Fruit fly (Drosophila melanogaster) whole organism, embryonic: ENCODE measurements around the gene Pdhb.
A peak's percentile ranks its signal among the peaks of the same experiment; 100 is the strongest.

Experiments
- BEAF-32 ChIP-seq: fragments of 200-800 bp; sonication (Bioruptor generic); optimal IDR thresholded peaks from 3 replicates; lab custom pipeline; 2017; ENCODE audit warnings: missing biosample characterization, missing genetic modification characterization, mild to moderate bottlenecking, moderate library complexity, missing genetic modification reagents
- Blimp-1 ChIP-seq: fragments of 200-800 bp; sonication (Bioruptor generic); optimal IDR thresholded peaks from 3 replicates; lab custom pipeline; 2018; ENCODE audit warnings: missing biosample characterization, missing genetic modification characterization, mild to moderate bottlenecking, moderate library complexity, missing genetic modification reagents
- C15 ChIP-seq: fragments of 200-800 bp; sonication (Bioruptor generic); IDR thresholded peaks from 3 replicates; pipeline ENCODE4 v1.3.6; 2022; ENCODE audit warnings: missing biosample characterization, missing genetic modification characterization
- CG11085 ChIP-seq: fragments of 200-800 bp; sonication (Bioruptor generic); IDR thresholded peaks from 2 replicates; pipeline ENCODE4 v1.3.6; 2022; ENCODE audit warnings: missing biosample characterization, missing genetic modification characterization
- CG12155 ChIP-seq: fragments of 200-800 bp; sonication (Bioruptor generic); optimal IDR thresholded peaks from 3 replicates; lab custom pipeline; 2016; ENCODE audit warnings: missing biosample characterization, missing genetic modification characterization
- CG1233 ChIP-seq: fragments of 200-800 bp; sonication (Bioruptor generic); optimal IDR thresholded peaks from 4 replicates; lab custom pipeline; 2018; ENCODE audit warnings: missing biosample characterization, mild to moderate bottlenecking, missing genetic modification characterization
- CG12391 ChIP-seq: fragments of 200-800 bp; sonication (Bioruptor generic); optimal IDR thresholded peaks from 3 replicates; lab custom pipeline; 2018; ENCODE audit warnings: missing biosample characterization, mild to moderate bottlenecking, missing genetic modification characterization, moderate library complexity
- CG14710 ChIP-seq: fragments of 200-800 bp; sonication (Bioruptor generic); optimal IDR thresholded peaks from 3 replicates; lab custom pipeline; 2019; ENCODE audit warnings: missing biosample characterization, mild to moderate bottlenecking, missing genetic modification characterization, moderate library complexity
- CG15601 ChIP-seq: fragments of 200-800 bp; sonication (Bioruptor generic); optimal IDR thresholded peaks from 3 replicates; lab custom pipeline; 2019; ENCODE audit warnings: missing biosample characterization, mild to moderate bottlenecking, missing genetic modification characterization, moderate library complexity
- CG1647 ChIP-seq: fragments of 200-800 bp; sonication (Bioruptor generic); optimal IDR thresholded peaks from 3 replicates; lab custom pipeline; 2016; ENCODE audit warnings: missing biosample characterization, missing genetic modification characterization
- CG16813 ChIP-seq: fragments of 200-800 bp; sonication (Bioruptor generic); IDR thresholded peaks from 3 replicates; pipeline ENCODE4 v1.3.6; 2022; ENCODE audit warnings: missing biosample characterization, missing genetic modification characterization; ENCODE audit not compliant: partially characterized antibody
- CG17361 ChIP-seq: fragments of 200-800 bp; sonication (Bioruptor generic); IDR thresholded peaks from 3 replicates; pipeline ENCODE4 v1.3.6; 2022; ENCODE audit warnings: missing biosample characterization, missing genetic modification characterization
- CG17802 ChIP-seq: fragments of 200-800 bp; sonication (Bioruptor generic); optimal IDR thresholded peaks from 2 replicates; lab custom pipeline; 2018; ENCODE audit warnings: missing biosample characterization, mild to moderate bottlenecking, missing genetic modification characterization, moderate library complexity
- CG33213 ChIP-seq: fragments of 200-800 bp; sonication (Bioruptor generic); optimal IDR thresholded peaks from 3 replicates; lab custom pipeline; 2016; ENCODE audit warnings: missing biosample characterization, missing genetic modification characterization
- CG33557 ChIP-seq: fragments of 200-800 bp; sonication (Bioruptor generic); optimal IDR thresholded peaks from 2 replicates; lab custom pipeline; 2019; ENCODE audit warnings: missing biosample characterization, mild to moderate bottlenecking, missing genetic modification characterization, moderate library complexity
- CG3726 ChIP-seq: fragments of 200-800 bp; sonication (Bioruptor generic); IDR thresholded peaks from 3 replicates; pipeline ENCODE4, ENCODE4 v1.3.6; 2022; ENCODE audit warnings: missing biosample characterization, missing genetic modification characterization
- CG3838 ChIP-seq: fragments of 200-800 bp; sonication (Bioruptor generic); optimal IDR thresholded peaks from 3 replicates; lab custom pipeline; 2016; ENCODE audit warnings: missing biosample characterization, missing genetic modification characterization
- CG3995 ChIP-seq: fragments of 200-800 bp; sonication (Bioruptor generic); optimal IDR thresholded peaks from 3 replicates; lab custom pipeline; 2016; ENCODE audit warnings: missing biosample characterization, missing genetic modification characterization
- CG43689 ChIP-seq: fragments of 200-800 bp; sonication (Bioruptor generic); IDR thresholded peaks from 2 replicates; pipeline ENCODE4 v1.3.6; 2022; ENCODE audit warnings: missing biosample characterization, missing genetic modification characterization
- CG4404 ChIP-seq: fragments of 200-800 bp; sonication (Bioruptor generic); IDR thresholded peaks from 2 replicates; pipeline ENCODE4 v1.3.6; 2022; ENCODE audit warnings: missing biosample characterization, missing genetic modification characterization
- CG5245 ChIP-seq: fragments of 200-800 bp; sonication (Bioruptor generic); optimal IDR thresholded peaks from 3 replicates; lab custom pipeline; 2016; ENCODE audit warnings: missing biosample characterization, missing genetic modification characterization
- CG6272 ChIP-seq: fragments of 200-800 bp; sonication (Bioruptor generic); IDR thresholded peaks from 2 replicates; pipeline ENCODE4 v1.3.6; 2022; ENCODE audit warnings: missing biosample characterization, missing genetic modification characterization
- CG6813 ChIP-seq: fragments of 200-800 bp; sonication (Bioruptor generic); optimal IDR thresholded peaks from 2 replicates; lab custom pipeline; 2017; ENCODE audit warnings: missing biosample characterization, missing genetic modification characterization, mild to moderate bottlenecking, moderate library complexity, missing genetic modification reagents
- CG7372 ChIP-seq: fragments of 200-800 bp; sonication (Bioruptor generic); IDR thresholded peaks from 2 replicates; pipeline ENCODE4 v1.3.6; 2022; ENCODE audit warnings: missing biosample characterization, missing genetic modification characterization
- CG9932 ChIP-seq: fragments of 200-800 bp; sonication (Bioruptor generic); IDR thresholded peaks from 2 replicates; pipeline ENCODE4 v1.3.6; 2022; ENCODE audit warnings: missing biosample characterization, missing genetic modification characterization
- Chrac-16 ChIP-seq: fragments of 200-800 bp; sonication (Bioruptor generic); optimal IDR thresholded peaks from 3 replicates; lab custom pipeline; 2016; ENCODE audit warnings: missing biosample characterization, missing genetic modification characterization
- Dp ChIP-seq: fragments of 200-800 bp; sonication (Bioruptor generic); optimal IDR thresholded peaks from 2 replicates; lab custom pipeline; 2018; ENCODE audit warnings: missing biosample characterization, mild to moderate bottlenecking, missing genetic modification characterization, moderate library complexity
- Hand ChIP-seq: fragments of 200-800 bp; sonication (Bioruptor generic); optimal IDR thresholded peaks from 2 replicates; lab custom pipeline; 2017; ENCODE audit warnings: mild to moderate bottlenecking, missing biosample characterization, missing genetic modification reagents, missing genetic modification characterization
- Hmr ChIP-seq: fragments of 200-800 bp; sonication (Bioruptor generic); optimal IDR thresholded peaks from 3 replicates; lab custom pipeline; 2017; ENCODE audit warnings: mild to moderate bottlenecking, missing biosample characterization, missing genetic modification reagents, missing genetic modification characterization
- Hr3 ChIP-seq: fragments of 200-800 bp; sonication (Bioruptor generic); optimal IDR thresholded peaks from 3 replicates; lab custom pipeline; 2016; ENCODE audit warnings: missing biosample characterization, missing genetic modification characterization
- Myb ChIP-seq: fragments of 200-800 bp; sonication (Bioruptor generic); optimal IDR thresholded peaks from 2 replicates; lab custom pipeline; 2016; ENCODE audit warnings: missing biosample characterization, missing genetic modification characterization
- Neu2 ChIP-seq: fragments of 200-800 bp; sonication (Bioruptor generic); optimal IDR thresholded peaks from 3 replicates; lab custom pipeline; 2016; ENCODE audit warnings: missing biosample characterization, missing genetic modification characterization, borderline replicate concordance
- Opbp ChIP-seq: fragments of 200-800 bp; sonication (Bioruptor generic); IDR thresholded peaks from 3 replicates; pipeline ENCODE4 v1.3.6; 2022; ENCODE audit warnings: missing biosample characterization, missing genetic modification characterization; ENCODE audit not compliant: partially characterized antibody
- PHDP ChIP-seq: fragments of 200-800 bp; sonication (Bioruptor generic); optimal IDR thresholded peaks from 3 replicates; lab custom pipeline; 2018; ENCODE audit warnings: missing biosample characterization, mild to moderate bottlenecking, missing genetic modification characterization, moderate library complexity
- Rx ChIP-seq: fragments of 200-800 bp; sonication (Bioruptor generic); IDR thresholded peaks from 2 replicates; pipeline ENCODE4 v1.3.6; 2022; ENCODE audit warnings: missing biosample characterization, missing genetic modification characterization
- Six4 ChIP-seq: fragments of 200-800 bp; sonication (Bioruptor generic); optimal IDR thresholded peaks from 2 replicates; lab custom pipeline; 2016; ENCODE audit warnings: missing biosample characterization, missing genetic modification characterization
- Trl ChIP-seq, 3 experiments: fragments of >200 bp in 2 of 3; fragments of 200-800 bp in 1 of 3; sonication (Bioruptor generic) in 1 of 3; optimal IDR thresholded peaks; 2 replicates in 1 of 3; 3 replicates in 2 of 3; lab custom pipeline; 2016 to 2017; ENCODE audit warnings: missing biosample characterization in 1 of 3, missing genetic modification characterization in 1 of 3
- bigmax ChIP-seq: fragments of 200-800 bp; sonication (Bioruptor generic); optimal IDR thresholded peaks from 2 replicates; lab custom pipeline; 2018; ENCODE audit warnings: missing biosample characterization, mild to moderate bottlenecking, missing genetic modification characterization
- crc ChIP-seq: fragments of 200-800 bp; sonication (Bioruptor generic); optimal IDR thresholded peaks from 2 replicates; lab custom pipeline; 2016; ENCODE audit warnings: missing biosample characterization, missing genetic modification characterization
- esg ChIP-seq: fragments of 200-800 bp; sonication (Bioruptor generic); conservative IDR thresholded peaks from 2 replicates; pipeline ENCODE4 v1.3.6; 2022; ENCODE audit warnings: missing biosample characterization, missing genetic modification characterization
- gfzf ChIP-seq: fragments of 200-800 bp; sonication (Bioruptor generic); optimal IDR thresholded peaks from 2 replicates; lab custom pipeline; 2016; ENCODE audit warnings: missing biosample characterization, mild to moderate bottlenecking, missing genetic modification characterization, moderate library complexity
- ind ChIP-seq: fragments of 200-800 bp; sonication (Bioruptor generic); optimal IDR thresholded peaks from 3 replicates; lab custom pipeline; 2016; ENCODE audit warnings: missing biosample characterization, missing genetic modification characterization
- kay ChIP-seq: fragments of 200-800 bp; sonication (Bioruptor generic); optimal IDR thresholded peaks from 2 replicates; lab custom pipeline; 2016; ENCODE audit warnings: missing biosample characterization, missing genetic modification characterization
- kni ChIP-seq: fragments of 200-800 bp; sonication (Bioruptor generic); optimal IDR thresholded peaks from 3 replicates; lab custom pipeline; 2017; ENCODE audit warnings: mild to moderate bottlenecking, missing biosample characterization, missing genetic modification reagents, missing genetic modification characterization
- lilli ChIP-seq: fragments of 200-800 bp; sonication (Bioruptor generic); optimal IDR thresholded peaks from 3 replicates; lab custom pipeline; 2016; ENCODE audit warnings: missing biosample characterization, missing genetic modification characterization
- nerfin-1 ChIP-seq: fragments of 200-800 bp; sonication (Bioruptor generic); optimal IDR thresholded peaks from 3 replicates; lab custom pipeline; 2019; ENCODE audit warnings: missing biosample characterization, mild to moderate bottlenecking, missing genetic modification characterization, moderate library complexity
- pzg ChIP-seq: fragments of 200-800 bp; sonication (Bioruptor generic); optimal IDR thresholded peaks from 3 replicates; lab custom pipeline; 2018; ENCODE audit warnings: missing biosample characterization, mild to moderate bottlenecking, missing genetic modification characterization, moderate library complexity
- toy ChIP-seq: fragments of 200-800 bp; sonication (Bioruptor generic); IDR thresholded peaks from 2 replicates; pipeline ENCODE4 v1.3.6; 2022; ENCODE audit warnings: missing biosample characterization, missing genetic modification characterization
- usp ChIP-seq: fragments of >200 bp; optimal IDR thresholded peaks from 2 replicates; lab custom pipeline; 2017; ENCODE audit warnings: missing biosample characterization, missing genetic modification characterization
- zen ChIP-seq: fragments of 200-800 bp; sonication (Bioruptor generic); optimal IDR thresholded peaks from 3 replicates; lab custom pipeline; 2018; ENCODE audit warnings: missing biosample characterization, mild to moderate bottlenecking, missing genetic modification characterization, moderate library complexity

Pdhb gene

dm6 chr3R:29153197-29153644 is 40.4 kb downstream of the Pdhb start, which contains the start of the genes Slbp and Rpn2 (continued):
- TF ChIP-seq pzg (peak; percentile 98), Hmr (peak; percentile 48), CG1647 (GFP tag; lab: Kevin White, UChicago) (peak; percentile 41), CG17361 (no peak), lilli (GFP tag; lab: Kevin White, UChicago) (peak; percentile 70), Myb (GFP tag; lab: Kevin White, UChicago) (peak; percentile 82), Opbp (peak; percentile 88), CG5245 (GFP tag; lab: Kevin White, UChicago) (no peak), CG4404 (no peak), Rx (no peak), PHDP (tag; lab: Kevin White, UChicago) (peak; percentile 19), CG12155 (GFP tag; lab: Kevin White, UChicago) (peak; percentile 37), CG33557 (GFP tag; lab: Kevin White, UChicago) (no peak), Hr3 (GFP tag; lab: Kevin White, UChicago) (peak; percentile 42), kni (GFP tag; lab: Kevin White, UChicago) (no peak), usp (GFP tag; lab: Kevin White, UChicago) (no peak), esg (no peak), CG1233 (no peak), CG14710 (tag; lab: Kevin White, UChicago) (peak; percentile 83), CG12391 (tag; lab: Kevin White, UChicago) (peak; percentile 67), Six4 (no peak), zen (tag; lab: Kevin White, UChicago) (peak; percentile 35), CG3838 (GFP tag; lab: Kevin White, UChicago) (no peak), Hand (no peak), Blimp-1 (no peak), Dp (GFP tag; lab: Kevin White, UChicago) (peak; percentile 74), CG33213 (GFP tag; lab: Kevin White, UChicago) (peak; percentile 67), ind (GFP tag; lab: Kevin White, UChicago) (peak; percentile 19), C15 (GFP tag; lab: Robert Waterston, UW) (no peak), CG11085 (GFP tag; lab: Robert Waterston, UW) (peak; percentile 18; the same call in 1 of the 2 replicates), CG3726 (GFP tag; lab: Robert Waterston, UW) (no peak), CG17802 (no peak), bigmax (GFP tag; lab: Kevin White, UChicago) (no peak), nerfin-1 (tag; lab: Kevin White, UChicago) (peak; percentile 29), BEAF-32 (GFP tag; lab: Kevin White, UChicago) (peak; percentile 97), Chrac-16 (GFP tag; lab: Kevin White, UChicago) (peak; percentile 10), toy (no peak), CG6272 (GFP tag; lab: Robert Waterston, UW) (no peak), gfzf (GFP tag; lab: Kevin White, UChicago) (peak; percentile 97), CG16813 (GFP tag; lab: Robert Waterston, UW) (peak; percentile 90), CG6813 (GFP tag; lab: Kevin White, UChicago) (no peak), CG15601 (tag; lab: Kevin White, UChicago) (peak; percentile 10), kay (GFP tag; lab: Kevin White, UChicago) (no peak), Trl (optimal IDR thresholded peaks at IDR 0.05; lab: Kevin White, UChicago) (no peak), Trl (GFP tag; optimal IDR thresholded peaks at IDR 0.05; lab: Kevin White, UChicago) (peak; percentile 42), crc (GFP tag; lab: Kevin White, UChicago) (no peak), CG9932 (GFP tag; lab: Robert Waterston, UW) (peak; percentile 74), Neu2 (GFP tag; lab: Kevin White, UChicago) (no peak), CG43689 (GFP tag; lab: Robert Waterston, UW) (no peak), CG3995 (peak; percentile 41), CG7372 (no peak)
